Worm (Caenorhabditis elegans) whole organism, young adult: ENCODE results near the gene C18G1.8.

Experiments
- B0019.2 ChIP-seq: fragments of 200-800 bp; sonication (Bioruptor generic); conservative IDR thresholded peaks from 2 replicates; pipeline ENCODE4 v1.3.6; 2022; ENCODE audit warnings: missing genetic modification reagents, missing genetic modification characterization, missing compliant biosample characterization
- B0035.1 ChIP-seq: sonication (generic microtip); optimal IDR thresholded peaks from 2 replicates; lab custom pipeline; 2016; ENCODE audit warnings: missing genetic modification characterization, mild to moderate bottlenecking, missing compliant biosample characterization, missing genotype, missing genetic modification reagents
- B0261.1 ChIP-seq: sonication (generic microtip); optimal IDR thresholded peaks from 2 replicates; lab custom pipeline; 2016; ENCODE audit warnings: mild to moderate bottlenecking, missing genetic modification characterization, moderate library complexity, missing compliant biosample characterization
- C17E4.6 ChIP-seq: fragments of 200-800 bp; sonication (Bioruptor generic); IDR thresholded peaks from 2 replicates; pipeline ENCODE4 v1.3.6; 2022; ENCODE audit warnings: missing genetic modification reagents, missing genetic modification characterization, missing compliant biosample characterization
- D2030.7 ChIP-seq: fragments of 200-800 bp; sonication (Bioruptor generic); IDR thresholded peaks from 2 replicates; pipeline ENCODE4 v1.3.6; 2022; ENCODE audit warnings: missing genetic modification reagents, missing genetic modification characterization, missing compliant biosample characterization
- F22D6.2 ChIP-seq: sonication (generic microtip); optimal IDR thresholded peaks from 2 replicates; lab custom pipeline; 2016; ENCODE audit warnings: mild to moderate bottlenecking, missing genetic modification characterization, missing compliant biosample characterization
- F49E8.2 ChIP-seq: sonication (generic microtip); optimal IDR thresholded peaks from 3 replicates; lab custom pipeline; 2017; ENCODE audit warnings: missing genetic modification characterization, mild to moderate bottlenecking, missing compliant biosample characterization, antibody characterized with exemption, moderate library complexity; ENCODE audit not compliant: insufficient read depth
- F57A8.1 ChIP-seq: fragments of 200-800 bp; sonication (Bioruptor generic); optimal IDR thresholded peaks from 2 replicates; lab custom pipeline; 2018; ENCODE audit warnings: mild to moderate bottlenecking, missing genetic modification characterization, moderate library complexity, missing compliant biosample characterization
- K11D2.4 ChIP-seq: fragments of 200-800 bp; sonication (Bioruptor generic); IDR thresholded peaks from 2 replicates; pipeline ENCODE4 v1.3.6; 2022; ENCODE audit warnings: missing genetic modification reagents, missing genetic modification characterization, missing compliant biosample characterization
- T07F8.4 ChIP-seq: sonication (generic microtip); optimal IDR thresholded peaks from 2 replicates; lab custom pipeline; 2016; ENCODE audit warnings: mild to moderate bottlenecking, missing genetic modification characterization, moderate library complexity, missing compliant biosample characterization
- Y53F4B.3 ChIP-seq: fragments of 200-800 bp; sonication (Bioruptor generic); IDR thresholded peaks from 2 replicates; pipeline ENCODE4 v1.3.6; 2022; ENCODE audit warnings: missing genetic modification reagents, missing genetic modification characterization, missing compliant biosample characterization
- Y53G8AR.9 ChIP-seq: fragments of 200-800 bp; sonication (Bioruptor generic); conservative IDR thresholded peaks from 2 replicates; pipeline ENCODE4 v1.3.6; 2022; ENCODE audit warnings: missing genetic modification reagents, missing genetic modification characterization, missing compliant biosample characterization
- Y67H2A.10 ChIP-seq: fragments of 200-800 bp; sonication (Bioruptor generic); conservative IDR thresholded peaks from 2 replicates; pipeline ENCODE4 v1.3.6; 2022; ENCODE audit warnings: missing genetic modification reagents, missing genetic modification characterization, missing compliant biosample characterization
- Y79H2A.3 ChIP-seq: fragments of 200-800 bp; sonication (Bioruptor generic); conservative IDR thresholded peaks from 2 replicates; pipeline ENCODE4 v1.3.6; 2022; ENCODE audit warnings: missing genetic modification reagents, missing genetic modification characterization, missing compliant biosample characterization
- Y95B8A.8 ChIP-seq: fragments of 200-800 bp; sonication (Bioruptor generic); IDR thresholded peaks from 2 replicates; pipeline ENCODE4 v1.3.6; 2022; ENCODE audit warnings: missing genetic modification reagents, missing genetic modification characterization, missing compliant biosample characterization
- akir-1 ChIP-seq: fragments of 200-800 bp; sonication (Bioruptor generic); optimal IDR thresholded peaks from 2 replicates; lab custom pipeline; 2018; ENCODE audit warnings: mild to moderate bottlenecking, missing genetic modification characterization, moderate library complexity, missing compliant biosample characterization
- aptf-3 ChIP-seq: fragments of 200-800 bp; sonication (Bioruptor generic); IDR thresholded peaks from 2 replicates; pipeline ENCODE4 v1.3.6; 2022; ENCODE audit warnings: missing genetic modification characterization, missing compliant biosample characterization
- attf-6 ChIP-seq: fragments of 200-800 bp; sonication (Bioruptor generic); IDR thresholded peaks from 2 replicates; pipeline ENCODE4 v1.3.6; 2022; ENCODE audit warnings: missing genetic modification reagents, missing genetic modification characterization, missing compliant biosample characterization
- bed-2 ChIP-seq: fragments of 200-800 bp; sonication (Bioruptor generic); IDR thresholded peaks from 2 replicates; pipeline ENCODE4 v1.3.6; 2022; ENCODE audit warnings: missing genetic modification reagents, missing genetic modification characterization, missing compliant biosample characterization
- ccch-3 ChIP-seq: fragments of 200-800 bp; sonication (Bioruptor generic); optimal IDR thresholded peaks from 2 replicates; lab custom pipeline; 2018; ENCODE audit warnings: mild to moderate bottlenecking, missing genetic modification characterization, missing compliant biosample characterization
- ceh-100 ChIP-seq: fragments of 200-800 bp; sonication (Bioruptor generic); IDR thresholded peaks from 2 replicates; pipeline ENCODE4 v1.3.6; 2022; ENCODE audit warnings: missing genetic modification reagents, missing genetic modification characterization, missing compliant biosample characterization
- ceh-58 ChIP-seq: fragments of 200-800 bp; sonication (Bioruptor generic); IDR thresholded peaks from 2 replicates; pipeline ENCODE4 v1.3.6; 2022; ENCODE audit warnings: missing genetic modification characterization, missing compliant biosample characterization
- egl-44 ChIP-seq: fragments of 200-800 bp; sonication (Bioruptor generic); IDR thresholded peaks from 2 replicates; pipeline ENCODE4 v1.3.6; 2022; ENCODE audit warnings: missing genetic modification reagents, missing genetic modification characterization, missing compliant biosample characterization
- egrh-3 ChIP-seq: fragments of 200-800 bp; sonication (Bioruptor generic); IDR thresholded peaks from 2 replicates; pipeline ENCODE4 v1.3.6; 2022; ENCODE audit warnings: missing genetic modification reagents, missing genetic modification characterization, missing compliant biosample characterization
- ets-4 ChIP-seq: fragments of 200-800 bp; sonication (Bioruptor generic); optimal IDR thresholded peaks from 2 replicates; lab custom pipeline; 2018; ENCODE audit warnings: mild to moderate bottlenecking, missing genetic modification characterization, missing compliant biosample characterization
- fkh-3 ChIP-seq: sonication (generic microtip); optimal IDR thresholded peaks from 2 replicates; lab custom pipeline; 2016; ENCODE audit warnings: mild to moderate bottlenecking, missing genetic modification characterization, missing compliant biosample characterization
- hlh-12 ChIP-seq: sonication (generic microtip); optimal IDR thresholded peaks from 2 replicates; lab custom pipeline; 2016; ENCODE audit warnings: missing genetic modification characterization, missing compliant biosample characterization
- hmg-1.2 ChIP-seq: fragments of 200-800 bp; sonication (Bioruptor generic); IDR thresholded peaks from 2 replicates; pipeline ENCODE4 v1.3.6; 2022; ENCODE audit warnings: missing genetic modification reagents, missing genetic modification characterization, missing compliant biosample characterization
- hmg-20 ChIP-seq: fragments of 200-800 bp; sonication (Bioruptor generic); IDR thresholded peaks from 2 replicates; pipeline ENCODE4 v1.3.6; 2022; ENCODE audit warnings: missing genetic modification reagents, missing genetic modification characterization, missing compliant biosample characterization
- hsf-1 ChIP-seq: fragments of 200-800 bp; sonication (Bioruptor generic); IDR thresholded peaks from 2 replicates; pipeline ENCODE4 v1.3.6; 2022; ENCODE audit warnings: missing genetic modification reagents, missing genetic modification characterization, missing compliant biosample characterization
- lin-40 ChIP-seq: sonication (generic microtip); optimal IDR thresholded peaks from 2 replicates; lab custom pipeline; 2016; ENCODE audit warnings: missing genetic modification characterization, mild to moderate bottlenecking, missing compliant biosample characterization, missing genotype, missing genetic modification reagents
- madf-10 ChIP-seq: sonication (generic microtip); optimal IDR thresholded peaks from 2 replicates; lab custom pipeline; 2016; ENCODE audit warnings: mild to moderate bottlenecking, missing genetic modification characterization, missing compliant biosample characterization
- madf-3 ChIP-seq: fragments of 200-800 bp; sonication (Bioruptor generic); IDR thresholded peaks from 2 replicates; pipeline ENCODE4 v1.3.6; 2022; ENCODE audit warnings: missing genetic modification reagents, missing genetic modification characterization, missing compliant biosample characterization
- mxl-1 ChIP-seq: sonication (generic microtip); optimal IDR thresholded peaks from 2 replicates; lab custom pipeline; 2016; ENCODE audit warnings: missing genetic modification characterization, missing compliant biosample characterization
- nfya-1 ChIP-seq: sonication (generic microtip); optimal IDR thresholded peaks from 2 replicates; lab custom pipeline; 2017; ENCODE audit warnings: antibody characterized with exemption, missing compliant biosample characterization, missing genetic modification characterization, borderline replicate concordance; ENCODE audit not compliant: insufficient read depth
- nhr-90 ChIP-seq: sonication (generic microtip); optimal IDR thresholded peaks from 2 replicates; lab custom pipeline; 2016; ENCODE audit warnings: missing genotype, mild to moderate bottlenecking, missing genetic modification characterization, missing compliant biosample characterization
- rcor-1 ChIP-seq: fragments of 200-800 bp; sonication (Bioruptor generic); IDR thresholded peaks from 2 replicates; pipeline ENCODE4 v1.3.6; 2022; ENCODE audit warnings: missing genetic modification reagents, missing genetic modification characterization, missing compliant biosample characterization
- rec-8 ChIP-seq, 2 experiments: sonication (generic microtip); optimal IDR thresholded peaks; 2 replicates each; lab custom pipeline; 2016; ENCODE audit warnings: mild to moderate bottlenecking in 2 of 2, missing genetic modification characterization in 2 of 2, missing genetic modification reagents in 2 of 2, missing genotype in 2 of 2, missing biosample characterization in 1 of 2, missing compliant biosample characterization in 1 of 2, moderate library complexity in 1 of 2
- sea-2 ChIP-seq: fragments of 200-800 bp; sonication (Bioruptor generic); IDR thresholded peaks from 2 replicates; pipeline ENCODE4 v1.3.6; 2022; ENCODE audit warnings: missing genetic modification characterization, missing compliant biosample characterization
- snpc-1.3 ChIP-seq: sonication (generic microtip); optimal IDR thresholded peaks from 2 replicates; lab custom pipeline; 2017; ENCODE audit warnings: missing genetic modification characterization, mild to moderate bottlenecking, missing compliant biosample characterization, antibody characterized with exemption, moderate library complexity, missing genotype, missing genetic modification reagents; ENCODE audit not compliant: insufficient read depth
- unc-130 ChIP-seq: sonication (generic microtip); optimal IDR thresholded peaks from 2 replicates; lab custom pipeline; 2016; ENCODE audit warnings: missing genetic modification reagents, missing genetic modification characterization, missing compliant biosample characterization
- zfh-2 ChIP-seq: fragments of 200-800 bp; sonication (Bioruptor generic); conservative IDR thresholded peaks from 2 replicates; pipeline ENCODE4 v1.3.6; 2022; ENCODE audit warnings: missing genetic modification reagents, missing genetic modification characterization, missing compliant biosample characterization
- zim-3 ChIP-seq: sonication (generic microtip); optimal IDR thresholded peaks from 2 replicates; lab custom pipeline; 2017; ENCODE audit warnings: mild to moderate bottlenecking, missing genetic modification characterization, moderate library complexity, missing compliant biosample characterization
- ztf-28 ChIP-seq: fragments of 200-800 bp; sonication (Bioruptor generic); IDR thresholded peaks from 2 replicates; pipeline ENCODE4 v1.3.6; 2022; ENCODE audit warnings: missing genetic modification reagents, missing genetic modification characterization, missing compliant biosample characterization
- ztf-6 ChIP-seq: fragments of 200-800 bp; sonication (Bioruptor generic); IDR thresholded peaks from 2 replicates; pipeline ENCODE4 v1.3.6; 2022; ENCODE audit warnings: missing genetic modification reagents, missing genetic modification characterization, missing compliant biosample characterization

C18G1.8 gene

DNA sequence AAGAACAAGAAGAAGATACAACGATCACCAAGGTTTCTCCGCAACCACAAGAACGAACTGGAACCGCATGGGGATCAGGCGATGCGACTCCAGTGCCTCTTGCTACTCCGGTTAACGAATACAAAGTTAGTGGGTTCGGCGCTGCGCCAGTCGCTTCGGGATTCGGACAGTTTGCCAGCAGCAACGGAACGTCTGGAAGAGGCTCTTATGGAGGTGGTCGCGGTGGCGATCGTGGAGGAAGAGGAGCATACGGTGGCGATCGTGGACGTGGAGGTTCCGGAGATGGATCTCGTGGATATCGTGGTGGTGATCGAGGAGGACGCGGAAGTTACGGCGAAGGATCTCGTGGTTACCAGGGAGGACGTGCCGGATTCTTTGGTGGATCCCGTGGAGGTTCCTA is 8.4 kb downstream of the C18G1.8 start:
- TF ChIP-seq F22D6.2 = no peak
- no peak for TF ChIP-seq zim-3 (tag; lab: Kevin White, UChicago)
- TF ChIP-seq Y53G8AR.9 (GFP tag; lab: Robert Waterston, UW) = 0 out of 2 replicates have a peak, but pooled peaks have one; percentile 56
- TF ChIP-seq madf-3 (GFP tag; lab: Robert Waterston, UW) = no peak
- TF ChIP-seq akir-1 (GFP tag; lab: Kevin White, UChicago) = no peak
- TF ChIP-seq egrh-3 (GFP tag; lab: Robert Waterston, UW) = peak; percentile 39; the same call in 1 of the 2 replicates
- 0 out of 2 replicates have a peak, but pooled peaks have one; percentile 14 for TF ChIP-seq hmg-20 (GFP tag; lab: Robert Waterston, UW)
- TF ChIP-seq ceh-58 (GFP tag; lab: Robert Waterston, UW) = no peak
- TF ChIP-seq B0035.1 (tag; lab: Kevin White, UChicago) = no peak

DNA sequence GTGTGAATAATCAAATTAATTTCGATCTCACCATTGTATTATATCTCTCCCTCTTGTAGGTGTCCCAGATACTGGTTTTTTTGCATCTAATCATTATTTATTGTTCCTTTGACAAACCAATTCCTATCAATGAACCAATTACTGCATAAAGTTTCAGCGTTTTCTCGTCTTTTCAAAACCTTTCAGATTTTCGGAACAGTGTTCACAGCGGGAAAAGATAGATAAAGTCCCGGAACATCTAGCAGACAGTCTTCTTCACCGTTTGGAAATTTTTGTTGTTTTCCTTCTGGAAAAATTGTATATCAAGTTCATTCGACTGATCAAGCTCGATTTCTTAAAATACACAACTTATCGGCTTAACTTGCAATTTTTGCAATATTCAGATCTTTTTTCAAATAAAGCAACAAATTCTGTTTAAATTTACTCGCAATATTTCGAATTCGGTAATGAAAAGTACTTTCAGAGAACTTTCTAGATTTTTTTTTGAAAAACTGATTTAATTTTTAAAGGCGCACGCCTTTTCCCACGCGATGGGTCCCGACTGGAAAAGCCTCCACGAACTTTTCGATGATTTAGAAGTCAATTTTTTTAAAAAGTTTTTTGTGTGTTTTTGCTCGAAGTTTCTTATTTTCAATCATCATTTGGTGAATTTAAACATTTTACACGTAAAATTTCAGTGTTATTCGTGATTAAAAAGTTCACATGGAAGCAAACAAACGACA is 10.9 kb downstream of the C18G1.8 start, which contains the start of gene pgl-3:
Gene pgl-3 (plus strand): TSS at position 672 of the 722 bp plus-strand sequence.
- TF ChIP-seq lin-40 (tag; lab: Kevin White, UChicago) (no peak), T07F8.4 (tag; lab: Kevin White, UChicago) (no peak), F49E8.2 (tag; lab: Kevin White, UChicago) (peak; percentile 56), nfya-1 (tag; lab: Kevin White, UChicago) (no peak), B0019.2 (GFP tag; lab: Robert Waterston, UW) (0 out of 2 replicates have a peak, but pooled peaks have one; percentile 8), akir-1 (GFP tag; lab: Kevin White, UChicago) (no peak), B0261.1 (tag; lab: Kevin White, UChicago) (no peak), Y67H2A.10 (GFP tag; lab: Robert Waterston, UW) (no peak), ceh-100 (GFP tag; lab: Robert Waterston, UW) (no peak), nhr-90 (tag; lab: Kevin White, UChicago) (no peak), mxl-1 (tag; lab: Kevin White, UChicago) (no peak), ztf-6 (GFP tag; lab: Robert Waterston, UW) (no peak), bed-2 (GFP tag; lab: Robert Waterston, UW) (no peak), rcor-1 (GFP tag; lab: Robert Waterston, UW) (no peak; the same call in 1 of the 2 replicates), hmg-1.2 (GFP tag; lab: Robert Waterston, UW) (peak; percentile 34), aptf-3 (no peak), zfh-2 (GFP tag; lab: Robert Waterston, UW) (no peak), unc-130 (GFP tag; lab: Kevin White, UChicago) (peak; percentile 11), Y95B8A.8 (peak; percentile 90; the same call in 1 of the 2 replicates), fkh-3 (tag; lab: Kevin White, UChicago) (no peak), ccch-3 (GFP tag; lab: Kevin White, UChicago) (no peak), K11D2.4 (GFP tag; lab: Robert Waterston, UW) (no peak), ztf-28 (no peak), ets-4 (GFP tag; lab: Kevin White, UChicago) (no peak), attf-6 (GFP tag; lab: Robert Waterston, UW) (peak; percentile 61), madf-10 (tag; lab: Kevin White, UChicago) (no peak), hsf-1 (GFP tag; lab: Robert Waterston, UW) (peak; percentile 83), hlh-12 (tag; lab: Kevin White, UChicago) (no peak), rec-8 (tag; optimal IDR thresholded peaks at IDR 0.05; lab: Kevin White, UChicago) (no peak), C17E4.6 (GFP tag; lab: Robert Waterston, UW) (peak; percentile 72), Y53F4B.3 (GFP tag; lab: Robert Waterston, UW) (no peak), sea-2 (no peak), F57A8.1 (no peak), Y79H2A.3 (GFP tag; lab: Robert Waterston, UW) (peak; percentile 99), D2030.7 (GFP tag; lab: Robert Waterston, UW) (peak; percentile 77), snpc-1.3 (tag; lab: Kevin White, UChicago) (peak; percentile 20), egl-44 (GFP tag; lab: Robert Waterston, UW) (0 out of 2 replicates have a peak, but pooled peaks have one; percentile 54)
